Worm (Caenorhabditis elegans): ENCODE results near the gene T02G5.14.

- TF ChIP-seq mab-5 (tag; optimal IDR thresholded peaks at IDR 0.05) (no peak), unc-62 (GFP tag; optimal IDR thresholded peaks at IDR 0.05) (no peak), skn-1 (tag; optimal IDR thresholded peaks at IDR 0.05) (no peak), dmd-4 (tag; optimal IDR thresholded peaks at IDR 0.05) (no peak), ceh-82 (tag; optimal IDR thresholded peaks at IDR 0.05) (no peak), lin-11 (tag; optimal IDR thresholded peaks at IDR 0.05) (no peak), ama-1 (optimal IDR thresholded peaks at IDR 0.05) (no peak), snpc-4 (tag; optimal IDR thresholded peaks at IDR 0.05) (no peak), zag-1 (tag; optimal IDR thresholded peaks at IDR 0.05) (no peak), nhr-6 (tag; optimal IDR thresholded peaks at IDR 0.05) (no peak), blmp-1 (tag; optimal IDR thresholded peaks at IDR 0.05; ENCODE audit: insufficient read depth) (no peak), nhr-12 (tag; optimal IDR thresholded peaks at IDR 0.05) (no peak), ztf-4 (tag; optimal IDR thresholded peaks at IDR 0.05) (no peak)
Measured at ce11 chrII:7051778-7052177, 32.3 kb upstream of the T02G5.14 start, which contains the start of gene ZK1127.12.

All from whole organism, L2 larva.